Fruit fly (Drosophila melanogaster) whole organism, embryonic: ENCODE results near the gene Mpcp2.

ENCODE experiments used
- CG11695 ChIP-seq: fragments of 200-800 bp; sonication (Bioruptor generic); IDR thresholded peaks from 3 replicates; pipeline ENCODE4 v1.3.6; 2022; ENCODE audit warnings: missing biosample characterization, missing genetic modification characterization
- CG15696 ChIP-seq: fragments of 200-800 bp; sonication (Bioruptor generic); optimal IDR thresholded peaks from 2 replicates; lab custom pipeline; 2019; ENCODE audit warnings: missing biosample characterization, mild to moderate bottlenecking, missing genetic modification characterization, moderate library complexity
- H15 ChIP-seq: fragments of 200-800 bp; sonication (Bioruptor generic); IDR thresholded peaks from 3 replicates; pipeline ENCODE4 v1.3.6; 2022; ENCODE audit warnings: missing biosample characterization, missing genetic modification characterization
- Hand ChIP-seq: fragments of 200-800 bp; sonication (Bioruptor generic); optimal IDR thresholded peaks from 2 replicates; lab custom pipeline; 2017; ENCODE audit warnings: mild to moderate bottlenecking, missing biosample characterization, missing genetic modification reagents, missing genetic modification characterization
- Nf-YA ChIP-seq: fragments of 200-800 bp; sonication (Bioruptor generic); IDR thresholded peaks from 2 replicates; pipeline ENCODE4 v1.3.6; 2022; ENCODE audit warnings: missing biosample characterization, missing genetic modification characterization
- p53 ChIP-seq: fragments of 200-800 bp; sonication (Bioruptor generic); optimal IDR thresholded peaks from 2 replicates; lab custom pipeline; 2016; ENCODE audit warnings: missing biosample characterization, missing genetic modification characterization
- sc ChIP-seq, 3 experiments: fragments of >200 bp in 2 of 3; fragments of 200-800 bp in 1 of 3; sonication (Bioruptor generic) in 1 of 3; optimal IDR thresholded peaks; 2 replicates in 2 of 3; 3 replicates in 1 of 3; lab custom pipeline; 2017; ENCODE audit warnings: mild to moderate bottlenecking in 1 of 3, missing biosample characterization in 1 of 3, missing genetic modification characterization in 1 of 3, missing genetic modification reagents in 1 of 3
- sug ChIP-seq: fragments of 200-800 bp; optimal IDR thresholded peaks from 2 replicates; lab custom pipeline; 2019; ENCODE audit warnings: missing biosample characterization, mild to moderate bottlenecking, missing genetic modification characterization, moderate library complexity

- TF ChIP-seq CG15696 = no peak
- TF ChIP-seq CG11695 (GFP tag; lab: Robert Waterston, UW) = peak; percentile 88
- no peak for TF ChIP-seq sc (optimal IDR thresholded peaks at IDR 0.05; lab: Kevin White, UChicago)
- no peak for TF ChIP-seq sc (GFP tag; optimal IDR thresholded peaks at IDR 0.05; lab: Kevin White, UChicago)
- TF ChIP-seq Nf-YA (GFP tag; lab: Robert Waterston, UW) = no peak
- TF ChIP-seq sug (tag; lab: Kevin White, UChicago) = peak; percentile 68
- no peak for TF ChIP-seq H15 (GFP tag; lab: Robert Waterston, UW)
- no peak for TF ChIP-seq Hand (GFP tag; lab: Kevin White, UChicago)
- no peak for TF ChIP-seq p53
Measured at dm6 chr3L:14546918-14547533, 9.6 kb downstream of the Mpcp2 start.
